Fruit fly (Drosophila melanogaster) whole organism, adult: ENCODE data around the gene CG7320.

Source experiments
- CG5204 ChIP-seq: fragments of 200-800 bp; sonication (Bioruptor generic); optimal IDR thresholded peaks from 2 replicates; lab custom pipeline; 2016; ENCODE audit warnings: missing biosample characterization, missing genetic modification characterization
- CG7045 ChIP-seq: fragments of 200-800 bp; sonication (Bioruptor generic); optimal IDR thresholded peaks from 2 replicates; lab custom pipeline; 2017; ENCODE audit warnings: missing biosample characterization, mild to moderate bottlenecking, missing genetic modification characterization
- toe ChIP-seq: fragments of 200-800 bp; sonication (Bioruptor generic); optimal IDR thresholded peaks from 2 replicates; lab custom pipeline; 2016; ENCODE audit warnings: missing biosample characterization, missing genetic modification characterization

DNA sequence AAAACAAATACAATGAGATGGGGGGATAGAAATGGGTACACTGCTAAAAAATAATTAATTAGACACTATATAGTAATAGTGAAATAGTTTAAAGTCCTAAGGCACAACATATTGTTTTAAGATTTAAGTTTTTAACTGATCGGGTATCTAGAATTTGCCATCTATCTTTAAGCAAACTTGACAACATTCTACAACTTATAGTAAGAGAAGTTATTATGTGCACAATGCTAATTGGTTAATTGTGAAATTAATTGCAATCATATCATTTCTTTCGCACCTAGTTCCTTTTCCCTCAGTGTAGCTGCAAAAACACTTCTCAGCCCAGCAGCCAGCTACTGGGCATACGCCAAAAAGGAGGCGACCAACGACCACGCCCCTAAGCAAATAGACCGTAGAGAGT is 37.3 kb downstream of the CG7320 start:
- TF ChIP-seq CG7045 (GFP tag; lab: Kevin White, UChicago) (no peak), CG5204 (GFP tag; lab: Kevin White, UChicago) (no peak), toe (GFP tag; lab: Kevin White, UChicago) (no peak)
